Worm (Caenorhabditis elegans) whole organism, young adult: ENCODE results near the gene M163.21.
A peak's percentile ranks its signal among the peaks of the same experiment; 100 is the strongest.

Experiments
- B0336.3 ChIP-seq: fragments of 200-800 bp; sonication (Bioruptor generic); IDR thresholded peaks from 2 replicates; pipeline ENCODE4 v1.3.6; 2022; ENCODE audit warnings: missing genetic modification characterization, missing compliant biosample characterization
- D2030.7 ChIP-seq: fragments of 200-800 bp; sonication (Bioruptor generic); IDR thresholded peaks from 2 replicates; pipeline ENCODE4 v1.3.6; 2022; ENCODE audit warnings: missing genetic modification reagents, missing genetic modification characterization, missing compliant biosample characterization
- F33H1.4 ChIP-seq: fragments of 200-800 bp; sonication (Bioruptor generic); IDR thresholded peaks from 2 replicates; pipeline ENCODE4 v1.3.6; 2022; ENCODE audit warnings: missing genetic modification reagents, missing genetic modification characterization, missing compliant biosample characterization
- F39B2.1 ChIP-seq: fragments of 200-800 bp; sonication (Bioruptor generic); IDR thresholded peaks from 2 replicates; pipeline ENCODE4 v1.3.6; 2022; ENCODE audit warnings: missing genetic modification reagents, missing genetic modification characterization, missing compliant biosample characterization
- Y53G8AR.9 ChIP-seq: fragments of 200-800 bp; sonication (Bioruptor generic); conservative IDR thresholded peaks from 2 replicates; pipeline ENCODE4 v1.3.6; 2022; ENCODE audit warnings: missing genetic modification reagents, missing genetic modification characterization, missing compliant biosample characterization
- ZK185.1 ChIP-seq: sonication (generic microtip); optimal IDR thresholded peaks from 2 replicates; lab custom pipeline; 2016; ENCODE audit warnings: mild to moderate bottlenecking, missing genetic modification characterization, missing compliant biosample characterization; ENCODE audit not compliant: poor library complexity, severe bottlenecking
- attf-5 ChIP-seq: fragments of 200-800 bp; sonication (Bioruptor generic); optimal IDR thresholded peaks from 2 replicates; lab custom pipeline; 2018; ENCODE audit warnings: mild to moderate bottlenecking, missing genetic modification characterization, missing compliant biosample characterization
- bed-1 ChIP-seq: fragments of 200-800 bp; sonication (Bioruptor generic); IDR thresholded peaks from 2 replicates; pipeline ENCODE4 v1.3.6; 2022; ENCODE audit warnings: missing genetic modification reagents, missing genetic modification characterization, missing compliant biosample characterization
- cebp-1 ChIP-seq, 2 experiments: fragments of 200-800 bp in 1 of 2; sonication (Bioruptor generic) in 1 of 2; sonication (generic microtip) in 1 of 2; IDR thresholded peaks in 1 of 2; optimal IDR thresholded peaks in 1 of 2; 2 replicates each; pipeline versions ENCODE4 v1.3.6 to Lab custom; 2017 to 2022; ENCODE audit warnings: missing compliant biosample characterization in 2 of 2, missing genetic modification characterization in 2 of 2, mild to moderate bottlenecking in 1 of 2, missing genetic modification reagents in 1 of 2, moderate library complexity in 1 of 2
- ceh-58 ChIP-seq: fragments of 200-800 bp; sonication (Bioruptor generic); IDR thresholded peaks from 2 replicates; pipeline ENCODE4 v1.3.6; 2022; ENCODE audit warnings: missing genetic modification characterization, missing compliant biosample characterization
- ceh-79 ChIP-seq: sonication (generic microtip); optimal IDR thresholded peaks from 2 replicates; lab custom pipeline; 2017; ENCODE audit warnings: mild to moderate bottlenecking, missing genetic modification characterization, missing compliant biosample characterization
- dpff-1 ChIP-seq: sonication (generic microtip); optimal IDR thresholded peaks from 2 replicates; lab custom pipeline; 2017; ENCODE audit warnings: mild to moderate bottlenecking, missing genetic modification characterization, missing compliant biosample characterization
- ets-4 ChIP-seq: fragments of 200-800 bp; sonication (Bioruptor generic); optimal IDR thresholded peaks from 2 replicates; lab custom pipeline; 2018; ENCODE audit warnings: mild to moderate bottlenecking, missing genetic modification characterization, missing compliant biosample characterization
- gei-17 ChIP-seq: fragments of 200-800 bp; sonication (Bioruptor generic); optimal IDR thresholded peaks from 2 replicates; lab custom pipeline; 2018; ENCODE audit warnings: mild to moderate bottlenecking, missing genetic modification characterization, missing compliant biosample characterization
- hmg-1.2 ChIP-seq: fragments of 200-800 bp; sonication (Bioruptor generic); IDR thresholded peaks from 2 replicates; pipeline ENCODE4 v1.3.6; 2022; ENCODE audit warnings: missing genetic modification reagents, missing genetic modification characterization, missing compliant biosample characterization
- hrde-1 ChIP-seq: sonication (generic microtip); optimal IDR thresholded peaks from 2 replicates; lab custom pipeline; 2016; ENCODE audit warnings: missing genetic modification characterization, mild to moderate bottlenecking, missing compliant biosample characterization, moderate library complexity, missing genotype, missing genetic modification reagents, borderline replicate concordance
- lag-1 ChIP-seq: fragments of 200-800 bp; sonication (Bioruptor generic); IDR thresholded peaks from 2 replicates; pipeline ENCODE4 v1.3.6; 2022; ENCODE audit warnings: missing genetic modification reagents, missing genetic modification characterization, missing compliant biosample characterization
- lin-26 ChIP-seq: fragments of 200-800 bp; sonication (Bioruptor generic); IDR thresholded peaks from 2 replicates; pipeline ENCODE4 v1.3.6; 2022; ENCODE audit warnings: missing genetic modification reagents, missing genetic modification characterization, missing compliant biosample characterization
- lin-35 ChIP-seq, 3 experiments: fragments of 150-350 bp in 2 of 3; sonication (generic microtip) in 1 of 3; optimal IDR thresholded peaks; 2 replicates each; lab custom pipeline; 2014 to 2018; ENCODE audit warnings: missing biosample characterization in 3 of 3, missing genetic modification characterization in 3 of 3, missing genetic modification reagents in 3 of 3
- lin-40 ChIP-seq: sonication (generic microtip); optimal IDR thresholded peaks from 2 replicates; lab custom pipeline; 2016; ENCODE audit warnings: missing genetic modification characterization, mild to moderate bottlenecking, missing compliant biosample characterization, missing genotype, missing genetic modification reagents
- lin-54 ChIP-seq: fragments of 200-800 bp; sonication (Bioruptor generic); optimal IDR thresholded peaks from 2 replicates; lab custom pipeline; 2018; ENCODE audit warnings: mild to moderate bottlenecking, missing genetic modification characterization, missing compliant biosample characterization
- lir-1 ChIP-seq: fragments of 200-800 bp; sonication (Bioruptor generic); conservative IDR thresholded peaks from 2 replicates; pipeline ENCODE4 v1.3.6; 2022; ENCODE audit warnings: missing genetic modification reagents, missing genetic modification characterization, missing compliant biosample characterization
- lsl-1 ChIP-seq: fragments of 200-800 bp; sonication (Bioruptor generic); optimal IDR thresholded peaks from 2 replicates; lab custom pipeline; 2018; ENCODE audit warnings: mild to moderate bottlenecking, missing genetic modification characterization, moderate library complexity, missing compliant biosample characterization
- madf-10 ChIP-seq: sonication (generic microtip); optimal IDR thresholded peaks from 2 replicates; lab custom pipeline; 2016; ENCODE audit warnings: mild to moderate bottlenecking, missing genetic modification characterization, missing compliant biosample characterization
- madf-8 ChIP-seq: fragments of 200-800 bp; sonication (Bioruptor generic); conservative IDR thresholded peaks from 2 replicates; pipeline ENCODE4 v1.3.6; 2022; ENCODE audit warnings: missing genetic modification reagents, missing genetic modification characterization, missing compliant biosample characterization
- mxl-1 ChIP-seq: sonication (generic microtip); optimal IDR thresholded peaks from 2 replicates; lab custom pipeline; 2016; ENCODE audit warnings: missing genetic modification characterization, missing compliant biosample characterization
- nfya-2 ChIP-seq: fragments of 200-800 bp; sonication (Bioruptor generic); IDR thresholded peaks from 2 replicates; pipeline ENCODE4 v1.3.6; 2022; ENCODE audit warnings: missing genetic modification reagents, missing genetic modification characterization, missing compliant biosample characterization
- nhr-80 ChIP-seq: sonication (generic microtip); optimal IDR thresholded peaks from 2 replicates; lab custom pipeline; 2016; ENCODE audit warnings: missing genetic modification characterization, missing compliant biosample characterization
- repo-1 ChIP-seq: sonication (generic microtip); optimal IDR thresholded peaks from 2 replicates; lab custom pipeline; 2017; ENCODE audit warnings: mild to moderate bottlenecking, missing genetic modification characterization, missing compliant biosample characterization
- snpc-3.4 ChIP-seq: sonication (generic microtip); optimal IDR thresholded peaks from 2 replicates; lab custom pipeline; 2017; ENCODE audit warnings: missing genetic modification characterization, mild to moderate bottlenecking, missing compliant biosample characterization, antibody characterized with exemption, moderate library complexity, missing genotype, missing genetic modification reagents
- tbx-9 ChIP-seq: sonication (generic microtip); optimal IDR thresholded peaks from 2 replicates; lab custom pipeline; 2016; ENCODE audit warnings: borderline replicate concordance, missing genetic modification characterization, inconsistent platforms, missing compliant biosample characterization
- unc-62 ChIP-seq: fragments of 150-350 bp; optimal IDR thresholded peaks from 2 replicates; lab custom pipeline; 2014; ENCODE audit warnings: missing biosample characterization, missing genetic modification reagents, missing genetic modification characterization
- xnd-1 ChIP-seq: sonication (generic microtip); optimal IDR thresholded peaks from 2 replicates; lab custom pipeline; 2016; ENCODE audit warnings: missing genotype, missing genetic modification reagents, missing genetic modification characterization, missing compliant biosample characterization
- zfh-2 ChIP-seq: fragments of 200-800 bp; sonication (Bioruptor generic); conservative IDR thresholded peaks from 2 replicates; pipeline ENCODE4 v1.3.6; 2022; ENCODE audit warnings: missing genetic modification reagents, missing genetic modification characterization, missing compliant biosample characterization
- ztf-25 ChIP-seq: fragments of 200-800 bp; sonication (Bioruptor generic); IDR thresholded peaks from 2 replicates; pipeline ENCODE4 v1.3.6; 2022; ENCODE audit warnings: missing genetic modification reagents, missing genetic modification characterization, missing compliant biosample characterization
- ztf-28 ChIP-seq: fragments of 200-800 bp; sonication (Bioruptor generic); IDR thresholded peaks from 2 replicates; pipeline ENCODE4 v1.3.6; 2022; ENCODE audit warnings: missing genetic modification reagents, missing genetic modification characterization, missing compliant biosample characterization
- ztf-3 ChIP-seq: fragments of 200-800 bp; sonication (Bioruptor generic); optimal IDR thresholded peaks from 2 replicates; lab custom pipeline; 2018; ENCODE audit warnings: mild to moderate bottlenecking, missing genetic modification characterization, missing compliant biosample characterization

The M163.21 gene

ce11 chrX:14503800-14504550, 37.3 kb downstream of the M163.21 start, which contains the start of gene M163.1 (continued):
- TF ChIP-seq ztf-3 (GFP tag; lab: Kevin White, UChicago) (no peak), attf-5 (GFP tag; lab: Kevin White, UChicago) (no peak), mxl-1 (tag; lab: Kevin White, UChicago) (no peak), cebp-1 (GFP tag; IDR thresholded peaks at IDR 0.05; lab: Robert Waterston, UW) (no peak), cebp-1 (tag; optimal IDR thresholded peaks at IDR 0.05; lab: Kevin White, UChicago) (peak; percentile 21), ceh-58 (GFP tag; lab: Robert Waterston, UW) (no peak), Y53G8AR.9 (GFP tag; lab: Robert Waterston, UW) (no peak), D2030.7 (GFP tag; lab: Robert Waterston, UW) (no peak), lir-1 (no peak; the same call in 1 of the 2 replicates), lin-35 (GFP tag; optimal IDR thresholded peaks at IDR 0.05; lab: Kevin White, UChicago) (no peak), ets-4 (GFP tag; lab: Kevin White, UChicago) (no peak), ztf-25 (GFP tag; lab: Robert Waterston, UW) (no peak), madf-8 (no peak), lsl-1 (GFP tag; lab: Kevin White, UChicago) (no peak), ZK185.1 (tag; lab: Kevin White, UChicago) (no peak), gei-17 (GFP tag; lab: Kevin White, UChicago) (no peak), hmg-1.2 (GFP tag; lab: Robert Waterston, UW) (no peak), tbx-9 (tag; lab: Kevin White, UChicago) (no peak), lin-26 (GFP tag; lab: Robert Waterston, UW) (no peak), lag-1 (GFP tag; lab: Robert Waterston, UW) (no peak), unc-62 (GFP tag; lab: Kevin White, UChicago) (peak; percentile 13), zfh-2 (GFP tag; lab: Robert Waterston, UW) (peak; percentile 94), nhr-80 (peak; percentile 30), dpff-1 (no peak), madf-10 (no peak), F33H1.4 (no peak), ztf-28 (GFP tag; lab: Robert Waterston, UW) (no peak), bed-1 (GFP tag; lab: Robert Waterston, UW) (no peak), lin-40 (tag; lab: Kevin White, UChicago) (no peak), snpc-3.4 (no peak), ceh-79 (tag; lab: Kevin White, UChicago) (no peak), lin-54 (GFP tag; lab: Kevin White, UChicago) (no peak), hrde-1 (tag; lab: Kevin White, UChicago) (no peak), xnd-1 (tag; lab: Kevin White, UChicago) (no peak), repo-1 (tag; lab: Kevin White, UChicago) (no peak), nfya-2 (no peak), B0336.3 (GFP tag; lab: Robert Waterston, UW) (no peak)

- TF ChIP-seq F39B2.1 (no peak), nhr-80 (peak; percentile 38)
Observed at ce11 chrX:14504551-14504902, 37.9 kb downstream of the M163.21 start.
